Worm (Caenorhabditis elegans) whole organism, L4 larva: ENCODE measurements around the gene brc-2.
A peak's percentile ranks its signal among the peaks of the same experiment; 100 is the strongest.

Source experiments
- D1046.2 ChIP-seq: fragments of 200-800 bp; sonication (Bioruptor generic); IDR thresholded peaks from 2 replicates; pipeline ENCODE4 v1.3.6; 2022; ENCODE audit warnings: missing genetic modification characterization, missing compliant biosample characterization
- F10B5.3 ChIP-seq: sonication (generic microtip); optimal IDR thresholded peaks from 2 replicates; lab custom pipeline; 2016; ENCODE audit warnings: mild to moderate bottlenecking, missing genetic modification characterization, missing compliant biosample characterization
- F44E2.7 ChIP-seq: fragments of 200-800 bp; sonication (Bioruptor generic); IDR thresholded peaks from 2 replicates; pipeline ENCODE4 v2.1.2; 2022; ENCODE audit warnings: missing genetic modification characterization, missing compliant biosample characterization
- T20F7.1 ChIP-seq: fragments of 200-800 bp; sonication (Bioruptor generic); optimal IDR thresholded peaks from 2 replicates; lab custom pipeline; 2018; ENCODE audit warnings: mild to moderate bottlenecking, missing genetic modification characterization, missing compliant biosample characterization
- Y5F2A.4 ChIP-seq: fragments of 200-800 bp; sonication (Bioruptor generic); optimal IDR thresholded peaks from 2 replicates; lab custom pipeline; 2018; ENCODE audit warnings: mild to moderate bottlenecking, missing genetic modification characterization, missing compliant biosample characterization
- aha-1 ChIP-seq: fragments of 150-350 bp; peaks from one replicate; lab custom pipeline; 2014; ENCODE audit warnings: missing biosample characterization, missing genetic modification characterization
- ama-1 ChIP-seq: fragments of 150-350 bp; optimal IDR thresholded peaks from 2 replicates; lab custom pipeline; 2014; ENCODE audit warnings: inconsistent platforms, mixed read lengths
- ceh-20 ChIP-seq: fragments of 200-800 bp; sonication (Bioruptor generic); IDR thresholded peaks from 2 replicates; pipeline ENCODE4 v1.3.6; 2022; ENCODE audit warnings: missing genetic modification reagents, missing genetic modification characterization, missing compliant biosample characterization
- ceh-82 ChIP-seq: sonication (generic microtip); optimal IDR thresholded peaks from 2 replicates; lab custom pipeline; 2017; ENCODE audit warnings: missing biosample characterization, missing genetic modification characterization
- ces-1 ChIP-seq: fragments of 150-350 bp; sonication (generic microtip); optimal IDR thresholded peaks from 4 replicates; lab custom pipeline; 2014; ENCODE audit warnings: missing biosample characterization, missing genetic modification reagents, missing genetic modification characterization
- ctbp-1 ChIP-seq: fragments of 200-800 bp; sonication (Bioruptor generic); IDR thresholded peaks from 2 replicates; pipeline ENCODE4 v1.3.6; 2022; ENCODE audit warnings: missing genetic modification reagents, missing genetic modification characterization, missing compliant biosample characterization
- daf-12 ChIP-seq: fragments of 150-350 bp; optimal IDR thresholded peaks from 2 replicates; lab custom pipeline; 2014; ENCODE audit warnings: missing biosample characterization, missing genetic modification reagents, missing genetic modification characterization
- daf-16 ChIP-seq, 3 experiments: sonication (generic microtip); optimal IDR thresholded peaks; 2 replicates each; lab custom pipeline; 2016 to 2017; ENCODE audit warnings: missing genetic modification characterization in 3 of 3, missing genetic modification reagents in 3 of 3, mild to moderate bottlenecking in 2 of 3, missing compliant biosample characterization in 2 of 3, missing biosample characterization in 1 of 3, moderate library complexity in 1 of 3
- daf-19 ChIP-seq: fragments of 200-800 bp; sonication (Bioruptor generic); conservative IDR thresholded peaks from 2 replicates; pipeline ENCODE4 v1.3.6; 2022; ENCODE audit warnings: missing genetic modification characterization, missing compliant biosample characterization
- dmd-6 ChIP-seq: fragments of 200-800 bp; sonication (Bioruptor generic); IDR thresholded peaks from 2 replicates; pipeline ENCODE4 v1.3.6; 2022; ENCODE audit warnings: missing genetic modification reagents, missing genetic modification characterization, missing compliant biosample characterization
- dpl-1 ChIP-seq: fragments of 150-350 bp; optimal IDR thresholded peaks from 2 replicates; lab custom pipeline; 2014; ENCODE audit warnings: missing biosample characterization, missing genetic modification reagents, missing genetic modification characterization
- egl-43 ChIP-seq: fragments of 200-800 bp; sonication (Bioruptor generic); IDR thresholded peaks from 2 replicates; pipeline ENCODE4 v1.3.6; 2022; ENCODE audit warnings: missing genetic modification reagents, missing genetic modification characterization, missing compliant biosample characterization
- hif-1 ChIP-seq, 2 experiments: sonication (generic microtip); optimal IDR thresholded peaks; 2 replicates each; lab custom pipeline; 2016 to 2017; ENCODE audit warnings: missing compliant biosample characterization in 2 of 2, missing genetic modification characterization in 2 of 2, missing genetic modification reagents in 2 of 2, missing genotype in 2 of 2, mild to moderate bottlenecking in 1 of 2
- hlh-11 ChIP-seq: fragments of 200-800 bp; sonication (Bioruptor generic); optimal IDR thresholded peaks from 2 replicates; lab custom pipeline; 2018; ENCODE audit warnings: mild to moderate bottlenecking, missing genetic modification characterization, missing compliant biosample characterization
- hlh-30 ChIP-seq: sonication (generic microtip); optimal IDR thresholded peaks from 2 replicates; lab custom pipeline; 2017; ENCODE audit warnings: antibody characterized with exemption, mild to moderate bottlenecking, missing genetic modification characterization, missing compliant biosample characterization; ENCODE audit not compliant: insufficient read depth
- lim-7 ChIP-seq: fragments of 200-800 bp; sonication (Bioruptor generic); IDR thresholded peaks from 2 replicates; pipeline ENCODE4 v1.3.6; 2022; ENCODE audit warnings: missing genetic modification characterization, missing compliant biosample characterization
- lin-15B ChIP-seq: fragments of 150-350 bp; sonication (generic microtip); optimal IDR thresholded peaks from 3 replicates; lab custom pipeline; 2014; ENCODE audit warnings: missing biosample characterization, missing genetic modification characterization
- lin-38 ChIP-seq: fragments of 200-800 bp; sonication (Bioruptor generic); IDR thresholded peaks from 2 replicates; pipeline ENCODE4 v1.3.6; 2022; ENCODE audit warnings: missing genetic modification reagents, missing genetic modification characterization, missing compliant biosample characterization
- lin-39 ChIP-seq: fragments of 150-350 bp; optimal IDR thresholded peaks from 2 replicates; lab custom pipeline; 2014; ENCODE audit warnings: missing biosample characterization, missing genetic modification reagents, missing genetic modification characterization
- lsy-2 ChIP-seq, 2 experiments: fragments of 150-350 bp in 1 of 2; sonication (generic microtip) in 1 of 2; optimal IDR thresholded peaks; 2 replicates each; lab custom pipeline; 2014 to 2017; ENCODE audit warnings: missing biosample characterization in 2 of 2, missing genetic modification characterization in 2 of 2
- mdl-1 ChIP-seq, 2 experiments: fragments of 150-350 bp in 1 of 2; sonication (generic microtip) in 1 of 2; optimal IDR thresholded peaks; 2 replicates each; lab custom pipeline; 2014 to 2017; ENCODE audit warnings: missing biosample characterization in 2 of 2, missing genetic modification characterization in 2 of 2
- mep-1 ChIP-seq: fragments of 150-350 bp; sonication (generic microtip); optimal IDR thresholded peaks from 3 replicates; lab custom pipeline; 2014; ENCODE audit warnings: missing biosample characterization, missing genetic modification characterization
- mxl-2 ChIP-seq: fragments of 200-800 bp; sonication (Bioruptor generic); conservative IDR thresholded peaks from 2 replicates; pipeline ENCODE4 v1.3.6; 2022; ENCODE audit warnings: missing genetic modification reagents, missing genetic modification characterization, missing compliant biosample characterization
- mxl-3 ChIP-seq: fragments of 200-800 bp; sonication (Bioruptor generic); optimal IDR thresholded peaks from 2 replicates; lab custom pipeline; 2018; ENCODE audit warnings: mild to moderate bottlenecking, missing genetic modification characterization, missing compliant biosample characterization
- nhr-10 ChIP-seq: fragments of 150-350 bp; optimal IDR thresholded peaks from 2 replicates; lab custom pipeline; 2014; ENCODE audit warnings: missing biosample characterization, missing genetic modification characterization
- nhr-25 ChIP-seq: sonication (generic microtip); optimal IDR thresholded peaks from 2 replicates; lab custom pipeline; 2017; ENCODE audit warnings: missing genetic modification characterization, mild to moderate bottlenecking, missing compliant biosample characterization, antibody characterized with exemption, moderate library complexity, borderline replicate concordance; ENCODE audit not compliant: insufficient read depth
- nhr-28 ChIP-seq: fragments of 150-350 bp; optimal IDR thresholded peaks from 2 replicates; lab custom pipeline; 2014; ENCODE audit warnings: missing biosample characterization, missing genetic modification characterization
- nhr-41 ChIP-seq: fragments of 200-800 bp; sonication (Bioruptor generic); IDR thresholded peaks from 2 replicates; pipeline ENCODE4 v1.3.6; 2022; ENCODE audit warnings: missing genetic modification reagents, missing genetic modification characterization, missing compliant biosample characterization
- nhr-42 ChIP-seq: fragments of 200-800 bp; sonication (Bioruptor generic); IDR thresholded peaks from 2 replicates; pipeline ENCODE4 v1.3.6; 2022; ENCODE audit warnings: missing genetic modification characterization, missing compliant biosample characterization
- nhr-77 ChIP-seq: fragments of 150-350 bp; optimal IDR thresholded peaks from 2 replicates; lab custom pipeline; 2014; ENCODE audit warnings: missing biosample characterization, missing genetic modification characterization
- pha-4 ChIP-seq, 2 experiments: fragments of 150-350 bp in 1 of 2; fragments of 200-800 bp in 1 of 2; sonication (Bioruptor generic) in 1 of 2; IDR thresholded peaks in 1 of 2; optimal IDR thresholded peaks in 1 of 2; 2 replicates each; pipeline versions ENCODE4 v1.3.6 to Lab custom; 2014 to 2022; ENCODE audit warnings: missing genetic modification characterization in 2 of 2, missing genetic modification reagents in 2 of 2, missing biosample characterization in 1 of 2, missing compliant biosample characterization in 1 of 2
- pqm-1 ChIP-seq: sonication (generic microtip); optimal IDR thresholded peaks from 2 replicates; lab custom pipeline; 2017; ENCODE audit warnings: missing biosample characterization, missing genetic modification characterization
- rbr-2 ChIP-seq: sonication (generic microtip); optimal IDR thresholded peaks from 2 replicates; lab custom pipeline; 2016; ENCODE audit warnings: missing genotype, missing genetic modification characterization, missing compliant biosample characterization
- saeg-2 ChIP-seq: fragments of 200-800 bp; sonication (Bioruptor generic); IDR thresholded peaks from 2 replicates; pipeline ENCODE4 v1.3.6; 2022; ENCODE audit warnings: missing genetic modification reagents, missing genetic modification characterization, missing compliant biosample characterization
- spr-1 ChIP-seq: sonication (generic microtip); optimal IDR thresholded peaks from 2 replicates; lab custom pipeline; 2016; ENCODE audit warnings: mild to moderate bottlenecking, missing genetic modification characterization, missing compliant biosample characterization
- zag-1 ChIP-seq: fragments of 150-350 bp; optimal IDR thresholded peaks from 2 replicates; lab custom pipeline; 2014; ENCODE audit warnings: missing biosample characterization, missing genetic modification characterization
- ztf-11 ChIP-seq: fragments of 150-350 bp; optimal IDR thresholded peaks from 2 replicates; lab custom pipeline; 2014; ENCODE audit warnings: missing biosample characterization, missing genetic modification characterization
- ztf-7 ChIP-seq: fragments of 150-350 bp; optimal IDR thresholded peaks from 2 replicates; lab custom pipeline; 2014; ENCODE audit warnings: missing biosample characterization, missing genetic modification characterization

The brc-2 gene

ce11 chrIII:6903056-6903977, at the start of gene brc-2, which contains the start of gene T07E3.3:
brc-2 (minus strand) TSS chrIII:6903106.
T07E3.3 (plus strand) TSS chrIII:6903877.
- no peak for TF ChIP-seq mxl-3 (GFP tag; lab: Kevin White, UChicago)
- peak; percentile 74 for TF ChIP-seq aha-1 (tag; lab: Kevin White, UChicago)
- TF ChIP-seq lsy-2 (tag; optimal IDR thresholded peaks at IDR 0.05; lab: Kevin White, UChicago), result peak in 1 of 2 experiments; percentile 37
- peak; percentile 17 for TF ChIP-seq pqm-1 (tag; lab: Kevin White, UChicago)
- peak; percentile 61 for TF ChIP-seq lin-38
- no peak for TF ChIP-seq ceh-20
- peak; percentile 40; the same call in 1 of the 2 replicates for TF ChIP-seq dmd-6 (GFP tag; lab: Robert Waterston, UW)
- TF ChIP-seq ces-1 (GFP tag; lab: Kevin White, UChicago), result no peak

DNA sequence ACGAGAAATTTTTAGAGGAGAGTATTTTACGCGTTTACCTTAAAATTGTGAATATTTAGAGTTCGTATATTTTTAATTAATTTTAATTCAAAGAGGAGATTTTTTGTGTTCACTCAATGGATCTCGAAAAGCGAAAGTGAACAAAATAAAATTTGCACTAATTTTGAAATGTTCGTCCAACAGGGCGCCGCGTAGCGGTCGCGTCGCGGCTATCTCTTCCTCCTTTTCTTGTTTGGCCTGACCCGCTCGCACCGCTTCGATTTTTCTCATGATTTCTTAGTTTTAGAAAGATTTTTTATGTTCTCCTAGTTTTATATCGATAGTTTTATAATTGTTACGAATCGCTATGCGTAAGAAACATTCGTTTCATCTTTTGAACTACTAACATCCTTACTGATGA, 48.5 kb upstream of the brc-2 start:
- TF ChIP-seq zag-1 (tag; lab: Kevin White, UChicago), result no peak
- peak; percentile 31 for TF ChIP-seq dpl-1
- peak; percentile 4 for TF ChIP-seq hlh-30 (tag; lab: Kevin White, UChicago)
- no peak for TF ChIP-seq mxl-2 (GFP tag; lab: Robert Waterston, UW)
- peak in 1 of 2 experiments; percentile 49 for TF ChIP-seq lsy-2 (tag; optimal IDR thresholded peaks at IDR 0.05; lab: Kevin White, UChicago)
- TF ChIP-seq mep-1 (tag; lab: Kevin White, UChicago), result no peak

- TF ChIP-seq nhr-25 (no peak), mxl-2 (GFP tag; lab: Robert Waterston, UW) (no peak), lim-7 (no peak), nhr-77 (tag; lab: Kevin White, UChicago) (no peak), pqm-1 (tag; lab: Kevin White, UChicago) (no peak), lin-39 (tag; lab: Kevin White, UChicago) (no peak), ama-1 (lab: Kevin White, UChicago) (no peak), daf-12 (tag; lab: Kevin White, UChicago) (no peak), lin-15B (tag; lab: Kevin White, UChicago) (no peak), hlh-11 (peak; percentile 48), mxl-3 (GFP tag; lab: Kevin White, UChicago) (peak; percentile 26), nhr-10 (tag; lab: Kevin White, UChicago) (no peak), ctbp-1 (GFP tag; lab: Robert Waterston, UW) (no peak), nhr-41 (GFP tag; lab: Robert Waterston, UW) (no peak), rbr-2 (tag; lab: Kevin White, UChicago) (no peak), mdl-1 (tag; optimal IDR thresholded peaks at IDR 0.05; lab: Kevin White, UChicago) (peak in 1 of 2 experiments; percentile 16), spr-1 (tag; lab: Kevin White, UChicago) (no peak), hlh-30 (tag; lab: Kevin White, UChicago) (peak; percentile 86), ztf-7 (no peak), D1046.2 (GFP tag; lab: Robert Waterston, UW) (no peak), lin-38 (no peak), mep-1 (tag; lab: Kevin White, UChicago) (no peak), T20F7.1 (GFP tag; lab: Kevin White, UChicago) (no peak), F10B5.3 (no peak), daf-19 (GFP tag; lab: Robert Waterston, UW) (no peak), ztf-11 (tag; lab: Kevin White, UChicago) (no peak), dmd-6 (GFP tag; lab: Robert Waterston, UW) (no peak), pha-4 (GFP tag; IDR thresholded peaks at IDR 0.05; lab: Robert Waterston, UW) (no peak), pha-4 (tag; optimal IDR thresholded peaks at IDR 0.05; lab: Kevin White, UChicago) (no peak), nhr-42 (no peak), saeg-2 (GFP tag; lab: Robert Waterston, UW) (no peak), daf-16 (GFP tag; optimal IDR thresholded peaks at IDR 0.05; lab: Kevin White, UChicago) (no peak), daf-16 (tag; optimal IDR thresholded peaks at IDR 0.05; lab: Kevin White, UChicago) (peak; percentile 9), hif-1 (tag; optimal IDR thresholded peaks at IDR 0.05; lab: Kevin White, UChicago) (peak in 1 of 2 experiments; percentile 9), F44E2.7 (GFP tag; lab: Robert Waterston, UW) (no peak), ceh-82 (tag; lab: Kevin White, UChicago) (no peak), nhr-28 (tag; lab: Kevin White, UChicago) (peak; percentile 63), Y5F2A.4 (no peak), egl-43 (GFP tag; lab: Robert Waterston, UW) (no peak)
Observed at ce11 chrIII:6947896-6948295, 45.0 kb upstream of the brc-2 start.
